Worm (Caenorhabditis elegans) whole organism, late embryonic: ENCODE results near the gene clec-176.
"Not testable (repeated sequence)": the region's sequence is repeated elsewhere in the genome, so short reads cannot be mapped to it uniquely, and the experiment has no call there.

Experiments used
- C38D4.7 ChIP-seq: fragments of 200-800 bp; sonication (Bioruptor generic); optimal IDR thresholded peaks from 2 replicates; lab custom pipeline; 2018; ENCODE audit warnings: mild to moderate bottlenecking, missing genetic modification characterization, moderate library complexity, missing compliant biosample characterization
- K02D7.2 ChIP-seq: sonication (generic microtip); optimal IDR thresholded peaks from 2 replicates; lab custom pipeline; 2017; ENCODE audit warnings: mild to moderate bottlenecking, missing genetic modification characterization, missing compliant biosample characterization
- T23F11.4 ChIP-seq: fragments of 200-800 bp; sonication (Bioruptor generic); optimal IDR thresholded peaks from 2 replicates; lab custom pipeline; 2018; ENCODE audit warnings: mild to moderate bottlenecking, missing genetic modification characterization, missing compliant biosample characterization
- Y22D7AL.16 ChIP-seq: sonication (generic microtip); optimal IDR thresholded peaks from 2 replicates; lab custom pipeline; 2016; ENCODE audit warnings: missing genetic modification characterization, missing compliant biosample characterization
- ama-1 ChIP-seq: fragments of 150-350 bp; optimal IDR thresholded peaks from 2 replicates; lab custom pipeline; 2014
- ceh-18 ChIP-seq: sonication (generic microtip); optimal IDR thresholded peaks from 2 replicates; lab custom pipeline; 2016; ENCODE audit warnings: missing genetic modification characterization, missing compliant biosample characterization
- ceh-22 ChIP-seq: sonication (generic microtip); optimal IDR thresholded peaks from 2 replicates; lab custom pipeline; 2017; ENCODE audit warnings: missing biosample characterization, missing genetic modification characterization
- ceh-24 ChIP-seq: sonication (generic microtip); optimal IDR thresholded peaks from 2 replicates; lab custom pipeline; 2016; ENCODE audit warnings: mild to moderate bottlenecking, missing genetic modification characterization, missing compliant biosample characterization
- ceh-30 ChIP-seq: fragments of 150-350 bp; optimal IDR thresholded peaks from 2 replicates; lab custom pipeline; 2014; ENCODE audit warnings: missing biosample characterization, missing genetic modification characterization
- ceh-31 ChIP-seq: sonication (generic microtip); optimal IDR thresholded peaks from 2 replicates; lab custom pipeline; 2016; ENCODE audit warnings: missing genetic modification characterization, missing compliant biosample characterization
- ceh-48 ChIP-seq: sonication (generic microtip); optimal IDR thresholded peaks from 2 replicates; lab custom pipeline; 2016; ENCODE audit warnings: missing genetic modification characterization, inconsistent platforms, missing compliant biosample characterization
- ceh-9 ChIP-seq: sonication (generic microtip); optimal IDR thresholded peaks from 2 replicates; lab custom pipeline; 2016; ENCODE audit warnings: mild to moderate bottlenecking, missing genetic modification characterization, inconsistent platforms, missing compliant biosample characterization
- che-1 ChIP-seq: sonication (generic microtip); optimal IDR thresholded peaks from 2 replicates; lab custom pipeline; 2016; ENCODE audit warnings: mild to moderate bottlenecking, missing genetic modification characterization, missing compliant biosample characterization
- ets-4 ChIP-seq: sonication (generic microtip); optimal IDR thresholded peaks from 2 replicates; lab custom pipeline; 2016; ENCODE audit warnings: missing genetic modification characterization, missing compliant biosample characterization
- eyg-1 ChIP-seq: sonication (generic microtip); optimal IDR thresholded peaks from 2 replicates; lab custom pipeline; 2016; ENCODE audit warnings: missing genotype, missing genetic modification characterization, missing compliant biosample characterization
- gmeb-2 ChIP-seq: sonication (generic microtip); optimal IDR thresholded peaks from 2 replicates; lab custom pipeline; 2016; ENCODE audit warnings: missing genetic modification characterization, inconsistent platforms, missing compliant biosample characterization
- hlh-13 ChIP-seq: fragments of 200-800 bp; sonication (Bioruptor generic); optimal IDR thresholded peaks from 2 replicates; lab custom pipeline; 2018; ENCODE audit warnings: mild to moderate bottlenecking, missing genetic modification characterization, missing compliant biosample characterization
- hlh-15 ChIP-seq: sonication (generic microtip); optimal IDR thresholded peaks from 2 replicates; lab custom pipeline; 2016; ENCODE audit warnings: missing genetic modification characterization, missing compliant biosample characterization
- hlh-6 ChIP-seq: sonication (generic microtip); optimal IDR thresholded peaks from 2 replicates; lab custom pipeline; 2016; ENCODE audit warnings: missing genotype, missing genetic modification characterization, missing compliant biosample characterization
- lim-6 ChIP-seq: sonication (generic microtip); optimal IDR thresholded peaks from 2 replicates; lab custom pipeline; 2016; ENCODE audit warnings: missing genetic modification characterization, missing compliant biosample characterization
- lin-11 ChIP-seq: fragments of 200-800 bp; sonication (Bioruptor generic); optimal IDR thresholded peaks from 2 replicates; lab custom pipeline; 2018; ENCODE audit warnings: mild to moderate bottlenecking, missing genetic modification characterization, missing compliant biosample characterization
- madf-2 ChIP-seq: sonication (generic microtip); optimal IDR thresholded peaks from 2 replicates; lab custom pipeline; 2017; ENCODE audit warnings: missing genetic modification characterization, missing compliant biosample characterization
- nfya-1 ChIP-seq: sonication (generic microtip); optimal IDR thresholded peaks from 2 replicates; lab custom pipeline; 2017; ENCODE audit warnings: missing genetic modification characterization, mild to moderate bottlenecking, missing compliant biosample characterization, antibody characterized with exemption, moderate library complexity
- nhr-11 ChIP-seq: fragments of 150-350 bp; optimal IDR thresholded peaks from 2 replicates; lab custom pipeline; 2014; ENCODE audit warnings: missing biosample characterization, missing genetic modification characterization
- npax-4 ChIP-seq: sonication (generic microtip); optimal IDR thresholded peaks from 2 replicates; lab custom pipeline; 2016; ENCODE audit warnings: missing genetic modification characterization, missing compliant biosample characterization
- pat-9 ChIP-seq: fragments of 200-800 bp; sonication (Bioruptor generic); optimal IDR thresholded peaks from 2 replicates; lab custom pipeline; 2018; ENCODE audit warnings: mild to moderate bottlenecking, missing genetic modification characterization, moderate library complexity, missing compliant biosample characterization
- pha-2 ChIP-seq: sonication (generic microtip); optimal IDR thresholded peaks from 2 replicates; lab custom pipeline; 2017; ENCODE audit warnings: mild to moderate bottlenecking, missing genetic modification characterization, missing compliant biosample characterization
- sdc-2 ChIP-seq: sonication (generic microtip); optimal IDR thresholded peaks from 2 replicates; lab custom pipeline; 2016; ENCODE audit warnings: missing genotype, missing genetic modification characterization, missing compliant biosample characterization
- sox-4 ChIP-seq: sonication (generic microtip); optimal IDR thresholded peaks from 2 replicates; lab custom pipeline; 2017; ENCODE audit warnings: mild to moderate bottlenecking, missing genetic modification characterization, inconsistent platforms, missing compliant biosample characterization
- syd-9 ChIP-seq: sonication (generic microtip); optimal IDR thresholded peaks from 2 replicates; lab custom pipeline; 2016; ENCODE audit warnings: mild to moderate bottlenecking, missing genetic modification characterization, moderate library complexity, missing compliant biosample characterization
- tbx-7 ChIP-seq: sonication (generic microtip); optimal IDR thresholded peaks from 2 replicates; lab custom pipeline; 2016; ENCODE audit warnings: missing genotype, missing genetic modification characterization, missing compliant biosample characterization
- unc-3 ChIP-seq, 2 experiments: fragments of 200-800 bp in 1 of 2; sonication (Bioruptor generic) in 1 of 2; sonication (generic microtip) in 1 of 2; conservative IDR thresholded peaks in 1 of 2; optimal IDR thresholded peaks in 1 of 2; 2 replicates each; pipeline versions ENCODE4 v1.3.6 to Lab custom; 2016 to 2022; ENCODE audit warnings: missing compliant biosample characterization in 2 of 2, missing genetic modification characterization in 2 of 2, missing genetic modification reagents in 1 of 2
- unc-42 ChIP-seq: sonication (generic microtip); optimal IDR thresholded peaks from 2 replicates; lab custom pipeline; 2016; ENCODE audit warnings: missing genotype, missing genetic modification characterization, missing compliant biosample characterization
- unc-86 ChIP-seq: sonication (generic microtip); optimal IDR thresholded peaks from 2 replicates; lab custom pipeline; 2016; ENCODE audit warnings: missing genetic modification characterization, missing compliant biosample characterization
- zip-5 ChIP-seq: sonication (generic microtip); optimal IDR thresholded peaks from 2 replicates; lab custom pipeline; 2016; ENCODE audit warnings: missing genetic modification characterization, missing compliant biosample characterization
- ztf-16 ChIP-seq: sonication (generic microtip); optimal IDR thresholded peaks from 2 replicates; lab custom pipeline; 2017; ENCODE audit warnings: missing genetic modification characterization, missing compliant biosample characterization

clec-176 gene

DNA sequence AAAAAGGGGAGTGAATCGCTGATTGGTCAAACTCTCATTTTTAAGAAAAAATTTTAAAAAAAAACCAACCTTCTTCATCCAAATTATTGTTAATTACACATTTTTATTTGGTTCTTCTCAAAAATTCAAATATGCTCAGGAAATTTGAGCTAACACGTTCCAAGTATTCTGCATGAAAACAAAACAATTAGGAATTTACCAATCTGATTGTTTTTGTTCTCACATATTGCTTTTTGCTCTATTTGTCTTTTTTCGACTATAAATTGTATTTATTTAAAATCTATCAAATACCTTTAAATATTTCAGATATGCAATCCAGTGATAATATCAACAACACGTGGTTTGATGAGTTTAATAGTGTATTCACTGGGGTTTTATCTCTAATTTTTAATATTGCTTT lies 28.4 kb downstream of the clec-176 start, which contains the start of gene srm-1:
Gene srm-1, plus strand, starts transcription at position 301 of the 400 bp plus-strand sequence.
- no peak for TF ChIP-seq ceh-24

DNA sequence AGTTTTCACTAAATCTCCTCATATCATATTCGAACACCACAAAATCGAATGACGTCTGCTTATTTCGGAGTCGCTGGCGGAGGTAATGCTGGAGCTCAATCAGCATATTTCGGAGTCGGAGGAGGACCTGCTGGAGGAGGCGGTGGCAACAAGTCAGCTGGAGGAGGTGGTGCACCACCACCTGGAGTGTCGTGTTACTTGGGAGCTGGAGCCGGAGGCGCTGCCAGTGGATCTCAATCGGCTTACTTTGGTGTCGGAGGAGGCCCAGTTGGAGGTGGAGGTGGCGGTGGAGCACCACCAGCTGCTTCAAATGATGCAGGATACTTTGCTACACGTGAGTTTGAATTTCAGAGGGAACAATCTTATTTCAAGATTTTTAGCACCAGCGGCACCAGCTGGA lies 32.6 kb downstream of the clec-176 start, which contains the start of gene ssq-4:
Gene ssq-4, plus strand, starts transcription at position 19 of the 400 bp plus-strand sequence.
- TF ChIP-seq sox-4; ceh-18 (tag; lab: Kevin White, UChicago); sdc-2 (tag; lab: Kevin White, UChicago): not testable (repeated sequence)

DNA sequence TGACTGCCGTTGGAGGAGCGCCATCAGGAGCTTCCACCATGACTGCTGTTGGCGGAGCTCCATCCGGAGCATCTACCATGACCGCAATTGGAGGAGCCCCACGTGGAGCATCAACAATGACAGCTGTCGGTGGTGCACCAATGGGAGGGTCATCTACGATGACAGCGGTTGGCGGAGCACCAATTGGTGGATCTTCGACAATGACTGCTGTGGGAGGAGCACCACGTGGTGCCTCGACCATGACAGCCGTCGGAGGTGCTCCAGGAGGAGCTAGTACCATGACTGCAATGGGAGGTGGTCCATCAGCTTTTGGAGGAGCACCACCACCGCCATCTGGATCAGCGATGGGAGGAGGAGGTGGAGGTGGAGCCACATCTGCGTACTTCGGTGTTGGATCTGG lies 33.2 kb downstream of the clec-176 start, which contains the start of gene T28H11.7:
Gene T28H11.7, minus strand, starts transcription at position 101 of the 400 bp plus-strand sequence.
- TF ChIP-seq zip-5 (tag; lab: Kevin White, UChicago); ceh-30 (tag; lab: Kevin White, UChicago); gmeb-2: not testable (repeated sequence)

DNA sequence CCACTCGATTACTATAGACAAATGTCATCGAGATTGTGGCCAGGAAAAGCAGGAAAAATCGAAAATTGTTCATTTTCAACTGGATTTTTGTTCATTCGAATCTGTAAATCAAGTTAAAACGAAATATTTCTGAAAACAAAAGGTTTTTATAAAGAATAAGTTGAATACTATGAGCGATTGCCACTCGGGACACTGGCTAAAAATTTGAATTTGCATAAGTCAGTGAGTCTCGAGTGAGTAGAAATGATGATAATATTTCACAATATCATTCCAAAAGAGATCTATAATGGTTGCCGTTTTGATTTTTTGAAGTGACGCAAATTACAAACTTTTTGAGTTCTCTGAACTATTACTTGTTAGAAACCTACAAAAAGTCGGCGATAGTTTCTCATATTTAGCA lies 36.7 kb downstream of the clec-176 start, which contains the start of gene T28H11.8:
Gene T28H11.8, minus strand, starts transcription at position 101 of the 400 bp plus-strand sequence.
- TF ChIP-seq madf-2 (tag; lab: Kevin White, UChicago): no peak
- no peak for TF ChIP-seq T23F11.4
- no peak for TF ChIP-seq ets-4

DNA sequence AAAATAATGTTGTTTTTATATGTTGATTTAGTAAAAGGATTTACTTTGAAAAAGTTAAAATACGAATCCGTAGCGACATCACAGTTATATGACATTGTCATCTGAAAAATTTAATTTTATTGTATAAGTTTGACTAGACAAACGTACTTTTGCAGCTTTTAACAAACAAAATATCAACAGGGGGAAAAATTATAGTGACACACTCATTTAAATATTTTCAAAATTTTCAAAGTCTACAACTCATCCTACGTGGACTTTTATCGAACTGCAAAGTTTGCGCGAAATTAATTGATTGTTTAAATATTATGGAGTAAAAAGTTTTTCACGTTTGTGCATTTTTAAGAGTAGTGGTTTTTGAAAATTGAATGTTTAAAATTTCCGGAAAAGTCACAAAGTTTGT lies 41.8 kb downstream of the clec-176 start, which contains the start of gene C09B9.85:
Gene C09B9.85, minus strand, starts transcription at position 101 of the 400 bp plus-strand sequence.
- TF ChIP-seq ceh-9 (tag; lab: Kevin White, UChicago) (no peak), sdc-2 (tag; lab: Kevin White, UChicago) (no peak), ceh-22 (tag; lab: Kevin White, UChicago) (no peak), nhr-11 (tag; lab: Kevin White, UChicago) (no peak), gmeb-2 (no peak)

DNA sequence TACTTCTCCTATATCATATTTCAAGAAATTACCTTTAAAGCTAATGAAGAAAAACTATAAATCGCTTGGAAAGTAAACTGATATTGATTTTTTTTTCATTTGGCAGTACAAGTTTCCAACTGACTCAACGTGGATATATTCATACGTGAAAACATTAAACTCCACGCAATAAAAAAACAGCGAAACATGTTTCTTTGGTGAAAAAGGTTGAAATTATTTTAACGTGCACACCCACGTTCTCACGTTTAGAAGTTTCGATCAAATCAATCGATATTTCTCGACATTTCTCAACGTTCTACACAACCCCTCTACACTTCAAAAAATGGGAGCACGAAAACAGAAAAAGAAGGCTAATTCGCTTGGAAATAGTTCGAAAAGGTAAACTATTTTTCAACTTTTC lies 45.1 kb downstream of the clec-176 start, which contains the start of the genes best-6 and C09B9.2:
Gene best-6, minus strand, starts transcription at position 101 of the 400 bp plus-strand sequence.
Gene C09B9.2, plus strand, starts transcription at position 314 of the 400 bp plus-strand sequence.
- TF ChIP-seq pat-9: no peak
- TF ChIP-seq lim-6 (tag; lab: Kevin White, UChicago): no peak
- TF ChIP-seq ceh-31 (tag; lab: Kevin White, UChicago): no peak
- TF ChIP-seq hlh-6 (tag; lab: Kevin White, UChicago): no peak
- no peak for TF ChIP-seq nhr-11 (tag; lab: Kevin White, UChicago)
- no peak for TF ChIP-seq unc-42 (tag; lab: Kevin White, UChicago)
- no peak for TF ChIP-seq Y22D7AL.16 (tag; lab: Kevin White, UChicago)
- TF ChIP-seq hlh-13 (GFP tag; lab: Kevin White, UChicago): no peak
- no peak for TF ChIP-seq eyg-1 (tag; lab: Kevin White, UChicago)
- TF ChIP-seq tbx-7 (tag; lab: Kevin White, UChicago): no peak
- TF ChIP-seq unc-86: no peak
- no peak for TF ChIP-seq ceh-9 (tag; lab: Kevin White, UChicago)
- TF ChIP-seq hlh-15 (tag; lab: Kevin White, UChicago): no peak
- TF ChIP-seq npax-4: no peak
- TF ChIP-seq zip-5 (tag; lab: Kevin White, UChicago): no peak
- no peak for TF ChIP-seq ztf-16
- no peak for TF ChIP-seq lin-11
- no peak for TF ChIP-seq unc-3 (GFP tag; conservative IDR thresholded peaks at IDR 0.05; lab: Robert Waterston, UW)
- TF ChIP-seq unc-3 (tag; optimal IDR thresholded peaks at IDR 0.05; lab: Kevin White, UChicago): no peak

DNA sequence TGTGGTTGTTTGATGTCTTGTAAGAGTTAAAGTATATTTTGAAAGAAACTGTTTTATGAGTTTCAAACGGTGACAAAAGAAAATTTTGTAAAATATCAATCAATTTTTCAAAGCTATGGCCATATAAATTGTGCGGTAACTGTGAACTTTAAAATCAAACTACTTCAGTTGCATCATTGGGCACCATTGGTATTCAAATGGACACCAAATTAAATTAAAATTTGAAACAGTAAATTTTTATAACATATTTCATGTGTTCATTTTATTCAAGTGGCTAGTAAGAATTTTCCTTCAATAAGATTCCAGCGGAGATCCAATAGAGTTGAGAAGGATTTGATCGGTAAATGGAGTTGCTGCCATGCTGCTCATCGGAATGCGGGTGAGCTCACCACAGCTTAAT lies 47.5 kb downstream of the clec-176 start:
- TF ChIP-seq sox-4: no peak
- no peak for TF ChIP-seq K02D7.2 (tag; lab: Kevin White, UChicago)
- no peak for TF ChIP-seq pha-2
- no peak for TF ChIP-seq ceh-18 (tag; lab: Kevin White, UChicago)
- no peak for TF ChIP-seq syd-9 (tag; lab: Kevin White, UChicago)
- no peak for TF ChIP-seq ztf-16
- no peak for TF ChIP-seq npax-4
- no peak for TF ChIP-seq C38D4.7
- TF ChIP-seq nfya-1 (tag; lab: Kevin White, UChicago): no peak
- TF ChIP-seq che-1 (tag; lab: Kevin White, UChicago): no peak
- no peak for TF ChIP-seq ama-1 (lab: Kevin White, UChicago)
- TF ChIP-seq hlh-15 (tag; lab: Kevin White, UChicago): no peak
- TF ChIP-seq ceh-30 (tag; lab: Kevin White, UChicago): no peak
- TF ChIP-seq ceh-48 (tag; lab: Kevin White, UChicago): no peak
- no peak for TF ChIP-seq ets-4
